Worm (Caenorhabditis elegans) whole organism, L3 larva: ENCODE data around the gene exc-12.

Experiments used
- fkh-10 ChIP-seq: sonication (generic microtip); optimal IDR thresholded peaks from 2 replicates; lab custom pipeline; 2017; ENCODE audit warnings: missing biosample characterization, missing genetic modification reagents, missing genetic modification characterization
- lin-15B ChIP-seq: fragments of 150-350 bp; optimal IDR thresholded peaks from 2 replicates; lab custom pipeline; 2014; ENCODE audit warnings: missing biosample characterization, missing genetic modification characterization
- tbx-2 ChIP-seq: sonication (generic microtip); optimal IDR thresholded peaks from 2 replicates; lab custom pipeline; 2016; ENCODE audit warnings: mild to moderate bottlenecking, missing genetic modification characterization, missing compliant biosample characterization
- unc-62 ChIP-seq: fragments of 150-350 bp; sonication (generic microtip); optimal IDR thresholded peaks from 4 replicates; lab custom pipeline; 2014; ENCODE audit warnings: missing biosample characterization, missing genetic modification reagents, missing genetic modification characterization

- TF ChIP-seq fkh-10 (GFP tag; lab: Kevin White, UChicago): no peak
- no peak for TF ChIP-seq unc-62
- no peak for TF ChIP-seq lin-15B (tag; lab: Kevin White, UChicago)
- no peak for TF ChIP-seq tbx-2 (tag; lab: Kevin White, UChicago)
Observed at ce11 chrIII:13530838-13531237, 39.4 kb downstream of the exc-12 start.
